Fruit fly (Drosophila melanogaster) whole organism: ENCODE data around the gene dnc.

ENCODE experiments used
- CG8478 ChIP-seq: fragments of >200 bp; optimal IDR thresholded peaks from 2 replicates; lab custom pipeline; 2018; ENCODE audit warnings: inconsistent platforms
- Dll ChIP-seq: fragments of >200 bp; optimal IDR thresholded peaks from 2 replicates; lab custom pipeline; 2017
- EcR ChIP-seq, 2 experiments: fragments of >200 bp; optimal IDR thresholded peaks; 2 replicates each; lab custom pipeline; 2017; ENCODE audit warnings: missing biosample characterization in 2 of 2, missing genetic modification characterization in 2 of 2, missing genetic modification reagents in 2 of 2
- pan ChIP-seq: fragments of >200 bp; optimal IDR thresholded peaks from 2 replicates; lab custom pipeline; 2017
- usp ChIP-seq: fragments of >200 bp; optimal IDR thresholded peaks from 2 replicates; lab custom pipeline; 2017; ENCODE audit warnings: missing biosample characterization, missing genetic modification characterization, mixed read lengths

- no peak for TF ChIP-seq usp
- no peak for TF ChIP-seq pan (lab: Kevin White, UChicago)
- no peak for TF ChIP-seq Dll
- no peak for TF ChIP-seq EcR (GFP tag; optimal IDR thresholded peaks at IDR 0.05; lab: Kevin White, UChicago)
- no peak for TF ChIP-seq CG8478 (lab: Kevin White, UChicago)
These were observed 17.5 kb downstream of the dnc start for dm6 chrX:3193774-3194173.
